Worm (Caenorhabditis elegans): Measurements from ENCODE around the gene F43G6.17.
"Not testable (repeated sequence)": the region's sequence is repeated elsewhere in the genome, so short reads cannot be mapped to it uniquely, and the experiment has no call there.

Gene F43G6.17

ce11 chrII:11802451-11802850 is at the start of gene F43G6.17:
Gene F43G6.17 (plus strand): TSS chrII:11802751.
- TF ChIP-seq npax-4 (tag; optimal IDR thresholded peaks at IDR 0.05): no peak
- peak; percentile 57 for TF ChIP-seq elt-2 (tag; optimal IDR thresholded peaks at IDR 0.05)

- TF ChIP-seq pros-1 (tag; optimal IDR thresholded peaks at IDR 0.05) (no peak), lin-11 (tag; optimal IDR thresholded peaks at IDR 0.05) (no peak), ceh-48 (tag; optimal IDR thresholded peaks at IDR 0.05) (no peak), unc-86 (tag; optimal IDR thresholded peaks at IDR 0.05) (no peak), pha-4 (tag; optimal IDR thresholded peaks at IDR 0.05) (no peak), unc-42 (tag; optimal IDR thresholded peaks at IDR 0.05) (peak; percentile 28), T23F11.4 (GFP tag; optimal IDR thresholded peaks at IDR 0.05) (no peak)
These were observed 49.4 kb upstream of the F43G6.17 start for ce11 chrII:11753186-11753585.

ce11 chrII:11756684-11757107 is 45.9 kb upstream of the F43G6.17 start:
- TF ChIP-seq ceh-30 (tag; optimal IDR thresholded peaks at IDR 0.05): peak; percentile 96
- no peak for TF ChIP-seq pag-3 (tag; optimal IDR thresholded peaks at IDR 0.05; ENCODE audit: borderline replicate concordance)
- no peak for TF ChIP-seq ttx-3 (tag; optimal IDR thresholded peaks at IDR 0.05)
- TF ChIP-seq ceh-22 (tag; optimal IDR thresholded peaks at IDR 0.05): no peak
- no peak for TF ChIP-seq nfya-1 (tag; optimal IDR thresholded peaks at IDR 0.05)
- no peak for TF ChIP-seq ceh-34 (tag; optimal IDR thresholded peaks at IDR 0.05)
- no peak for TF ChIP-seq pha-2 (tag; optimal IDR thresholded peaks at IDR 0.05)
- TF ChIP-seq syd-9 (tag; optimal IDR thresholded peaks at IDR 0.05): no peak

ce11 chrII:11759277-11759676 is 43.3 kb upstream of the F43G6.17 start, which contains the start of the genes F44E5.4 and F44E5.5:
Gene F44E5.4 (minus strand): TSS chrII:11759311.
Gene F44E5.5 (plus strand): TSS chrII:11759662.
- TF ChIP-seq tbx-7 (tag; optimal IDR thresholded peaks at IDR 0.05) (peak; percentile 23), ceh-18 (tag; optimal IDR thresholded peaks at IDR 0.05) (peak; percentile 68), unc-55 (GFP tag; optimal IDR thresholded peaks at IDR 0.05) (peak; percentile 86), lin-11 (tag; optimal IDR thresholded peaks at IDR 0.05) (peak; percentile 17), ceh-45 (GFP tag; IDR thresholded peaks at IDR 0.05) (peak; percentile 65; the same call in 1 of the 2 replicates), nfya-1 (tag; optimal IDR thresholded peaks at IDR 0.05) (peak; percentile 86), tbx-2 (tag; optimal IDR thresholded peaks at IDR 0.05) (peak; percentile 46), ets-4 (tag; optimal IDR thresholded peaks at IDR 0.05) (peak; percentile 75), madf-2 (tag; optimal IDR thresholded peaks at IDR 0.05) (peak; percentile 82), elt-2 (tag; optimal IDR thresholded peaks at IDR 0.05) (peak; percentile 29), ceh-22 (tag; optimal IDR thresholded peaks at IDR 0.05) (peak; percentile 48), C08G9.2 (tag; optimal IDR thresholded peaks at IDR 0.05) (peak; percentile 5), ceh-14 (tag; optimal IDR thresholded peaks at IDR 0.05) (peak; percentile 5), K02D7.2 (tag; optimal IDR thresholded peaks at IDR 0.05) (peak; percentile 55), unc-3 (GFP tag; conservative IDR thresholded peaks at IDR 0.05) (peak; percentile 79), dve-1 (tag; optimal IDR thresholded peaks at IDR 0.05) (peak; percentile 48), che-1 (tag; optimal IDR thresholded peaks at IDR 0.05) (peak; percentile 16), sox-2 (GFP tag; IDR thresholded peaks at IDR 0.05) (peak; percentile 95), rnt-1 (tag; optimal IDR thresholded peaks at IDR 0.05) (peak; percentile 59), ref-2 (tag; optimal IDR thresholded peaks at IDR 0.05) (peak; percentile 85), Y22D7AL.16 (tag; optimal IDR thresholded peaks at IDR 0.05) (peak; percentile 78), dmd-4 (tag; optimal IDR thresholded peaks at IDR 0.05; ENCODE audit: borderline replicate concordance) (peak; percentile 40), hlh-30 (tag; optimal IDR thresholded peaks at IDR 0.05; ENCODE audit: insufficient read depth) (peak; percentile 56), hlh-8 (tag; optimal IDR thresholded peaks at IDR 0.05) (peak; percentile 50), ceh-34 (tag; optimal IDR thresholded peaks at IDR 0.05) (peak; percentile 81), C38D4.7 (GFP tag; optimal IDR thresholded peaks at IDR 0.05) (peak; percentile 26), pha-2 (tag; optimal IDR thresholded peaks at IDR 0.05) (peak; percentile 76), T23F11.4 (GFP tag; optimal IDR thresholded peaks at IDR 0.05) (peak; percentile 67), ceh-19 (GFP tag; optimal IDR thresholded peaks at IDR 0.05) (peak; percentile 69), pat-9 (tag; optimal IDR thresholded peaks at IDR 0.05) (peak; percentile 46), ceh-48 (tag; optimal IDR thresholded peaks at IDR 0.05) (peak; percentile 10), unc-42 (tag; optimal IDR thresholded peaks at IDR 0.05) (peak; percentile 9), gmeb-2 (tag; optimal IDR thresholded peaks at IDR 0.05) (peak; percentile 84), pax-1 (tag; optimal IDR thresholded peaks at IDR 0.05) (peak; percentile 90), unc-86 (tag; optimal IDR thresholded peaks at IDR 0.05) (peak; percentile 55), ceh-31 (tag; optimal IDR thresholded peaks at IDR 0.05) (peak; percentile 76), nhr-11 (tag; optimal IDR thresholded peaks at IDR 0.05) (peak; percentile 80)
- TF ChIP-seq unc-3 (tag; optimal IDR thresholded peaks at IDR 0.05): not testable (repeated sequence)

Data from whole organism, late embryonic.